Fruit fly (Drosophila melanogaster) whole organism, embryonic: ENCODE results near the gene CG6414.

Source experiments
- Atf-2 ChIP-seq: fragments of 200-800 bp; sonication (Bioruptor generic); optimal IDR thresholded peaks from 2 replicates; lab custom pipeline; 2016; ENCODE audit warnings: missing biosample characterization, missing genetic modification characterization
- Atf6 ChIP-seq: fragments of 200-800 bp; sonication (Bioruptor generic); IDR thresholded peaks from 2 replicates; pipeline ENCODE4 v1.3.6; 2022; ENCODE audit warnings: missing biosample characterization, missing genetic modification characterization
- B-H1 ChIP-seq: fragments of 200-800 bp; sonication (Bioruptor generic); IDR thresholded peaks from 3 replicates; pipeline ENCODE4 v1.3.6; 2022; ENCODE audit warnings: missing biosample characterization, missing genetic modification characterization
- CG1024 ChIP-seq: fragments of 200-800 bp; sonication (Bioruptor generic); IDR thresholded peaks from 2 replicates; pipeline ENCODE4 v1.3.6; 2022; ENCODE audit warnings: missing biosample characterization, missing genetic modification characterization
- CG10274 ChIP-seq: fragments of 200-800 bp; sonication (Bioruptor generic); optimal IDR thresholded peaks from 3 replicates; lab custom pipeline; 2017; ENCODE audit warnings: missing biosample characterization, mild to moderate bottlenecking, missing genetic modification characterization
- CG10543 ChIP-seq: fragments of 200-800 bp; sonication (Bioruptor generic); optimal IDR thresholded peaks from 3 replicates; lab custom pipeline; 2017; ENCODE audit warnings: missing biosample characterization, mild to moderate bottlenecking, missing genetic modification characterization, moderate library complexity
- CG12104 ChIP-seq: fragments of 200-800 bp; sonication (Bioruptor generic); optimal IDR thresholded peaks from 3 replicates; lab custom pipeline; 2016; ENCODE audit warnings: missing biosample characterization, missing genetic modification characterization
- CG1529 ChIP-seq: fragments of 200-800 bp; sonication (Bioruptor generic); optimal IDR thresholded peaks from 3 replicates; lab custom pipeline; 2018; ENCODE audit warnings: missing biosample characterization, missing genetic modification characterization
- CG17802 ChIP-seq: fragments of 200-800 bp; sonication (Bioruptor generic); optimal IDR thresholded peaks from 2 replicates; lab custom pipeline; 2018; ENCODE audit warnings: missing biosample characterization, mild to moderate bottlenecking, missing genetic modification characterization, moderate library complexity
- CG2712 ChIP-seq: fragments of 200-800 bp; optimal IDR thresholded peaks from 3 replicates; lab custom pipeline; 2019; ENCODE audit warnings: missing biosample characterization, mild to moderate bottlenecking, missing genetic modification characterization, moderate library complexity
- CG3065 ChIP-seq: fragments of 200-800 bp; sonication (Bioruptor generic); optimal IDR thresholded peaks from 2 replicates; lab custom pipeline; 2016; ENCODE audit warnings: missing biosample characterization, missing genetic modification characterization
- CG31441 ChIP-seq: fragments of 200-800 bp; sonication (Bioruptor generic); IDR thresholded peaks from 2 replicates; pipeline ENCODE4 v1.3.6; 2022; ENCODE audit warnings: missing biosample characterization, missing genetic modification characterization
- CG34224 ChIP-seq: fragments of 200-800 bp; sonication (Bioruptor generic); IDR thresholded peaks from 3 replicates; pipeline ENCODE4 v1.3.6; 2022; ENCODE audit warnings: missing biosample characterization, missing genetic modification characterization; ENCODE audit not compliant: partially characterized antibody
- CG3838 ChIP-seq: fragments of 200-800 bp; sonication (Bioruptor generic); optimal IDR thresholded peaks from 3 replicates; lab custom pipeline; 2016; ENCODE audit warnings: missing biosample characterization, missing genetic modification characterization
- CG4404 ChIP-seq: fragments of 200-800 bp; sonication (Bioruptor generic); IDR thresholded peaks from 2 replicates; pipeline ENCODE4 v1.3.6; 2022; ENCODE audit warnings: missing biosample characterization, missing genetic modification characterization
- CG6683 ChIP-seq: fragments of 200-800 bp; sonication (Bioruptor generic); optimal IDR thresholded peaks from 2 replicates; lab custom pipeline; 2017; ENCODE audit warnings: missing biosample characterization, mild to moderate bottlenecking, missing genetic modification characterization, missing genetic modification reagents
- CG7786 ChIP-seq: fragments of 200-800 bp; sonication (Bioruptor generic); optimal IDR thresholded peaks from 2 replicates; lab custom pipeline; 2016; ENCODE audit warnings: missing biosample characterization, missing genetic modification characterization
- CG8290 ChIP-seq, 3 experiments: fragments of 200-800 bp; sonication (Bioruptor generic); optimal IDR thresholded peaks; 2 replicates each; lab custom pipeline; 2016 to 2019; ENCODE audit warnings: missing biosample characterization in 3 of 3, missing genetic modification characterization in 3 of 3, mild to moderate bottlenecking in 2 of 3, moderate library complexity in 1 of 3
- CG9797 ChIP-seq: fragments of 200-800 bp; sonication (Bioruptor generic); optimal IDR thresholded peaks from 3 replicates; lab custom pipeline; 2018; ENCODE audit warnings: missing biosample characterization, mild to moderate bottlenecking, missing genetic modification characterization
- CkIIα-i1 ChIP-seq: fragments of 200-800 bp; sonication (Bioruptor generic); IDR thresholded peaks from 2 replicates; pipeline ENCODE4 v1.3.6; 2022; ENCODE audit warnings: missing biosample characterization, missing genetic modification characterization
- Deaf1 ChIP-seq: fragments of 200-800 bp; optimal IDR thresholded peaks from 3 replicates; lab custom pipeline; 2019; ENCODE audit warnings: missing biosample characterization, mild to moderate bottlenecking, missing genetic modification characterization, moderate library complexity
- Doc2 ChIP-seq: fragments of 200-800 bp; sonication (Bioruptor generic); IDR thresholded peaks from 2 replicates; pipeline ENCODE4 v1.3.6; 2022; ENCODE audit warnings: missing biosample characterization, missing genetic modification characterization
- ERR ChIP-seq: fragments of 200-800 bp; sonication (Bioruptor generic); optimal IDR thresholded peaks from 2 replicates; lab custom pipeline; 2016; ENCODE audit warnings: missing biosample characterization, missing genetic modification characterization
- Ets97D ChIP-seq: fragments of 200-800 bp; sonication (Bioruptor generic); optimal IDR thresholded peaks from 3 replicates; lab custom pipeline; 2016; ENCODE audit warnings: missing biosample characterization, missing genetic modification characterization
- Kr ChIP-seq: fragments of 200-800 bp; sonication (Bioruptor generic); optimal IDR thresholded peaks from 2 replicates; lab custom pipeline; 2017; ENCODE audit warnings: missing biosample characterization, mild to moderate bottlenecking, missing genetic modification characterization
- Lim3 ChIP-seq: fragments of 200-800 bp; sonication (Bioruptor generic); IDR thresholded peaks from 2 replicates; pipeline ENCODE4 v1.3.6; 2022; ENCODE audit warnings: missing biosample characterization, missing genetic modification characterization
- MTF-1 ChIP-seq: fragments of 200-800 bp; sonication (Bioruptor generic); optimal IDR thresholded peaks from 2 replicates; lab custom pipeline; 2018; ENCODE audit warnings: missing biosample characterization, mild to moderate bottlenecking, missing genetic modification characterization, borderline replicate concordance
- Max ChIP-seq: fragments of 200-800 bp; sonication (Bioruptor generic); optimal IDR thresholded peaks from 2 replicates; lab custom pipeline; 2016; ENCODE audit warnings: missing biosample characterization, mild to moderate bottlenecking, missing genetic modification characterization
- Med ChIP-seq: fragments of 200-800 bp; sonication (Bioruptor generic); peaks from one replicate; lab custom pipeline; 2016; ENCODE audit warnings: missing biosample characterization, missing genetic modification characterization, mild to moderate bottlenecking, inconsistent platforms, moderate library complexity
- Mes4 ChIP-seq: fragments of 200-800 bp; sonication (Bioruptor generic); optimal IDR thresholded peaks from 2 replicates; lab custom pipeline; 2016; ENCODE audit warnings: missing biosample characterization, missing genetic modification characterization
- Myb ChIP-seq: fragments of 200-800 bp; sonication (Bioruptor generic); optimal IDR thresholded peaks from 2 replicates; lab custom pipeline; 2016; ENCODE audit warnings: missing biosample characterization, missing genetic modification characterization
- NFAT ChIP-seq: fragments of 200-800 bp; sonication (Bioruptor generic); IDR thresholded peaks from 2 replicates; pipeline ENCODE4 v1.3.6; 2022; ENCODE audit warnings: missing biosample characterization, missing genetic modification characterization
- PHDP ChIP-seq: fragments of 200-800 bp; sonication (Bioruptor generic); optimal IDR thresholded peaks from 3 replicates; lab custom pipeline; 2018; ENCODE audit warnings: missing biosample characterization, mild to moderate bottlenecking, missing genetic modification characterization, moderate library complexity
- Sox100B ChIP-seq: fragments of 200-800 bp; sonication (Bioruptor generic); optimal IDR thresholded peaks from 3 replicates; lab custom pipeline; 2018; ENCODE audit warnings: missing biosample characterization, mild to moderate bottlenecking, missing genetic modification characterization
- Sox102F ChIP-seq: fragments of 200-800 bp; sonication (Bioruptor generic); optimal IDR thresholded peaks from 2 replicates; lab custom pipeline; 2018; ENCODE audit warnings: missing biosample characterization, mild to moderate bottlenecking, missing genetic modification characterization, moderate library complexity
- ase ChIP-seq: fragments of 200-800 bp; sonication (Bioruptor generic); IDR thresholded peaks from 3 replicates; pipeline ENCODE4 v1.3.6; 2022; ENCODE audit warnings: missing biosample characterization, missing genetic modification characterization
- chif ChIP-seq, 2 experiments: fragments of 200-800 bp; sonication (Bioruptor generic); optimal IDR thresholded peaks; 3 replicates each; lab custom pipeline; 2016; ENCODE audit warnings: missing biosample characterization in 2 of 2, missing genetic modification characterization in 2 of 2
- ci ChIP-seq: fragments of 200-800 bp; sonication (Bioruptor generic); IDR thresholded peaks from 3 replicates; pipeline ENCODE4 v1.3.6; 2022; ENCODE audit warnings: missing biosample characterization, missing genetic modification characterization
- crp ChIP-seq, 2 experiments: fragments of 200-800 bp; sonication (Bioruptor generic); optimal IDR thresholded peaks; 2 replicates in 1 of 2; 3 replicates in 1 of 2; lab custom pipeline; 2017; ENCODE audit warnings: missing biosample characterization in 2 of 2, missing genetic modification characterization in 2 of 2, mild to moderate bottlenecking in 1 of 2, moderate library complexity in 1 of 2
- emc ChIP-seq: fragments of 200-800 bp; sonication (Bioruptor generic); optimal IDR thresholded peaks from 2 replicates; lab custom pipeline; 2016; ENCODE audit warnings: missing biosample characterization, missing genetic modification characterization
- hb ChIP-seq: fragments of 200-800 bp; sonication (Bioruptor generic); IDR thresholded peaks from 3 replicates; pipeline ENCODE4 v1.3.6; 2022; ENCODE audit warnings: missing biosample characterization, missing genetic modification characterization; ENCODE audit not compliant: partially characterized antibody
- kah ChIP-seq: fragments of 200-800 bp; sonication (Bioruptor generic); optimal IDR thresholded peaks from 2 replicates; lab custom pipeline; 2018; ENCODE audit warnings: missing biosample characterization, mild to moderate bottlenecking, missing genetic modification characterization
- nau ChIP-seq: fragments of 200-800 bp; sonication (Bioruptor generic); optimal IDR thresholded peaks from 3 replicates; lab custom pipeline; 2017; ENCODE audit warnings: missing biosample characterization, mild to moderate bottlenecking, missing genetic modification characterization, missing genetic modification reagents
- odd ChIP-seq: fragments of 200-800 bp; sonication (Bioruptor generic); optimal IDR thresholded peaks from 2 replicates; lab custom pipeline; 2017; ENCODE audit warnings: missing biosample characterization, mild to moderate bottlenecking, missing genetic modification characterization
- pho ChIP-seq: fragments of 200-800 bp; sonication (Bioruptor generic); optimal IDR thresholded peaks from 2 replicates; lab custom pipeline; 2016; ENCODE audit warnings: missing biosample characterization, missing genetic modification characterization
- pnt ChIP-seq: fragments of 200-800 bp; sonication (Bioruptor generic); optimal IDR thresholded peaks from 3 replicates; lab custom pipeline; 2016; ENCODE audit warnings: missing biosample characterization, missing genetic modification characterization
- schlank ChIP-seq: fragments of 200-800 bp; sonication (Bioruptor generic); optimal IDR thresholded peaks from 2 replicates; lab custom pipeline; 2018; ENCODE audit warnings: missing biosample characterization, mild to moderate bottlenecking, missing genetic modification characterization
- sisA ChIP-seq: fragments of 200-800 bp; sonication (Bioruptor generic); IDR thresholded peaks from 2 replicates; pipeline ENCODE4 v1.3.6; 2022; ENCODE audit warnings: missing biosample characterization, missing genetic modification characterization
- ssp ChIP-seq: fragments of 200-800 bp; sonication (Bioruptor generic); IDR thresholded peaks from 2 replicates; pipeline ENCODE4 v1.3.6; 2022; ENCODE audit warnings: missing biosample characterization, missing genetic modification characterization
- toy ChIP-seq: fragments of 200-800 bp; sonication (Bioruptor generic); IDR thresholded peaks from 2 replicates; pipeline ENCODE4 v1.3.6; 2022; ENCODE audit warnings: missing biosample characterization, missing genetic modification characterization
- ttk ChIP-seq: fragments of 200-800 bp; sonication (Bioruptor generic); IDR thresholded peaks from 2 replicates; pipeline ENCODE4 v2.1.2; 2022; ENCODE audit warnings: missing biosample characterization, missing genetic modification characterization

CG6414 gene

dm6 chrX:4010179-4010578, 39.0 kb upstream of the CG6414 start (continued):
- TF ChIP-seq CG2712, result peak; percentile 35
- TF ChIP-seq Kr (GFP tag; lab: Kevin White, UChicago), result no peak
- no peak for TF ChIP-seq MTF-1 (GFP tag; lab: Kevin White, UChicago)
- TF ChIP-seq pnt (GFP tag; lab: Kevin White, UChicago), result peak; percentile 53
- TF ChIP-seq sisA (GFP tag; lab: Robert Waterston, UW), result peak; percentile 57; the same call in 1 of the 2 replicates
- no peak for TF ChIP-seq schlank (tag; lab: Kevin White, UChicago)
- peak; percentile 20 for TF ChIP-seq CG7786 (GFP tag; lab: Kevin White, UChicago)
- peak; percentile 34; the same call in 1 of the 3 replicates for TF ChIP-seq B-H1 (GFP tag; lab: Robert Waterston, UW)
- no peak for TF ChIP-seq Lim3 (GFP tag; lab: Robert Waterston, UW)
- no peak for TF ChIP-seq CG9797 (GFP tag; lab: Kevin White, UChicago)
- no peak for TF ChIP-seq Ets97D (GFP tag; lab: Kevin White, UChicago)
- no peak for TF ChIP-seq pho
- TF ChIP-seq Deaf1, result no peak
- TF ChIP-seq CG4404 (GFP tag; lab: Robert Waterston, UW), result no peak
- no peak for TF ChIP-seq CG6683 (GFP tag; lab: Kevin White, UChicago)
- TF ChIP-seq Max (GFP tag; lab: Kevin White, UChicago), result no peak
- no peak for TF ChIP-seq CG12104 (GFP tag; lab: Kevin White, UChicago)
- TF ChIP-seq ERR, result no peak
- TF ChIP-seq CG1529 (GFP tag; lab: Kevin White, UChicago), result no peak
- TF ChIP-seq CG1024 (GFP tag; lab: Robert Waterston, UW), result 0 out of 2 replicates have a peak, but pooled peaks have one; percentile 37
- TF ChIP-seq chif (GFP tag; optimal IDR thresholded peaks at IDR 0.05; lab: Kevin White, UChicago), result peak; percentile 19 to 52
- peak; percentile 1 for TF ChIP-seq PHDP
- no peak for TF ChIP-seq kah (GFP tag; lab: Kevin White, UChicago)
- TF ChIP-seq CG8290 (GFP tag; optimal IDR thresholded peaks at IDR 0.05; lab: Kevin White, UChicago), result no peak
- no peak for TF ChIP-seq CG8290 (tag; optimal IDR thresholded peaks at IDR 0.05; lab: Kevin White, UChicago)
- TF ChIP-seq CkIIα-i1 (GFP tag; lab: Robert Waterston, UW), result no peak
- no peak for TF ChIP-seq nau (GFP tag; lab: Kevin White, UChicago)
- peak; percentile 42 for TF ChIP-seq Sox102F
- TF ChIP-seq CG3065 (GFP tag; lab: Kevin White, UChicago), result no peak
- TF ChIP-seq NFAT (GFP tag; lab: Robert Waterston, UW), result peak; percentile 32; the same call in 1 of the 2 replicates
- 0 out of 2 replicates have a peak, but pooled peaks have one; percentile 17 for TF ChIP-seq ssp (GFP tag; lab: Robert Waterston, UW)
- peak; percentile 49 for TF ChIP-seq ttk (GFP tag; lab: Robert Waterston, UW)
- TF ChIP-seq CG17802, result no peak
- no peak for TF ChIP-seq CG3838 (GFP tag; lab: Kevin White, UChicago)
- TF ChIP-seq toy, result no peak
- no peak for TF ChIP-seq Atf6 (GFP tag; lab: Robert Waterston, UW)
- TF ChIP-seq hb, result no peak
- no peak for TF ChIP-seq CG10274 (GFP tag; lab: Kevin White, UChicago)
- no peak for TF ChIP-seq ase (GFP tag; lab: Robert Waterston, UW)
- TF ChIP-seq emc, result no peak
- no peak for TF ChIP-seq crp (GFP tag; optimal IDR thresholded peaks at IDR 0.05; lab: Kevin White, UChicago)
- TF ChIP-seq Sox100B (GFP tag; lab: Kevin White, UChicago), result no peak
- no peak; the same call in 1 of the 2 replicates for TF ChIP-seq CG31441 (GFP tag; lab: Robert Waterston, UW)
- TF ChIP-seq odd (GFP tag; lab: Kevin White, UChicago), result no peak
- no peak for TF ChIP-seq CG10543 (GFP tag; lab: Kevin White, UChicago)
- peak; percentile 80 for TF ChIP-seq ci (GFP tag; lab: Robert Waterston, UW)
- peak; percentile 27 for TF ChIP-seq Atf-2 (GFP tag; lab: Kevin White, UChicago)
- TF ChIP-seq Med (GFP tag; lab: Kevin White, UChicago), result peak; percentile 89
- TF ChIP-seq Doc2, result no peak
- no peak for TF ChIP-seq Mes4
- peak; percentile 2 for TF ChIP-seq Myb (GFP tag; lab: Kevin White, UChicago)
- TF ChIP-seq CG34224, result no peak
